Worm (Caenorhabditis elegans) whole organism, midembryonic: Measurements from ENCODE around the gene bgnt-1.2.
A peak's percentile ranks its signal among the peaks of the same experiment; 100 is the strongest.
"Not testable (repeated sequence)": the region's sequence is repeated elsewhere in the genome, so short reads cannot be mapped to it uniquely, and the experiment has no call there.

Experiments used
- T22C8.4 ChIP-seq: fragments of 200-800 bp; sonication (Bioruptor generic); IDR thresholded peaks from 2 replicates; pipeline ENCODE4 v1.3.6; 2022; ENCODE audit warnings: missing genetic modification characterization, missing compliant biosample characterization
- cog-1 ChIP-seq: sonication (generic microtip); optimal IDR thresholded peaks from 2 replicates; lab custom pipeline; 2016; ENCODE audit warnings: missing genetic modification characterization, missing compliant biosample characterization
- flt-1 ChIP-seq: fragments of 200-800 bp; sonication (Bioruptor generic); IDR thresholded peaks from 2 replicates; pipeline ENCODE4 v1.3.6; 2022; ENCODE audit warnings: missing genetic modification characterization, missing compliant biosample characterization
- klf-2 ChIP-seq: fragments of 200-800 bp; sonication (Bioruptor generic); conservative IDR thresholded peaks from 2 replicates; pipeline ENCODE4 v1.3.6; 2022; ENCODE audit warnings: missing genetic modification reagents, missing genetic modification characterization, missing compliant biosample characterization
- med-1 ChIP-seq: sonication (generic microtip); optimal IDR thresholded peaks from 2 replicates; lab custom pipeline; 2017; ENCODE audit warnings: missing genetic modification characterization, mild to moderate bottlenecking, missing compliant biosample characterization, antibody characterized with exemption, missing genetic modification reagents; ENCODE audit not compliant: insufficient read depth
- ref-1 ChIP-seq: fragments of 200-800 bp; sonication (Bioruptor generic); conservative IDR thresholded peaks from 2 replicates; pipeline ENCODE4 v1.3.6; 2022; ENCODE audit warnings: missing genetic modification reagents, missing genetic modification characterization, missing compliant biosample characterization
- tab-1 ChIP-seq: fragments of 200-800 bp; sonication (Bioruptor generic); IDR thresholded peaks from 2 replicates; pipeline ENCODE4 v1.3.6; 2022; ENCODE audit warnings: missing genetic modification characterization, missing compliant biosample characterization
- ztf-23 ChIP-seq: fragments of 200-800 bp; sonication (Bioruptor generic); IDR thresholded peaks from 2 replicates; pipeline ENCODE4 v1.3.6; 2022; ENCODE audit warnings: missing genetic modification reagents, missing genetic modification characterization, missing compliant biosample characterization
- ztf-29 ChIP-seq: fragments of 200-800 bp; sonication (Bioruptor generic); IDR thresholded peaks from 2 replicates; pipeline ENCODE4 v1.3.6; 2022; ENCODE audit warnings: missing genetic modification reagents, missing genetic modification characterization, missing compliant biosample characterization

The bgnt-1.2 gene

ce11 chrV:2103118-2103517 lies 15.4 kb downstream of the bgnt-1.2 start, which contains the start of gene F36F12.1:
Gene F36F12.1 (minus strand): TSS chrV:2103218.
- TF ChIP-seq ref-1 (GFP tag; lab: Robert Waterston, UW) (no peak), tab-1 (no peak), flt-1 (GFP tag; lab: Robert Waterston, UW) (no peak), med-1 (GFP tag; lab: Kevin White, UChicago) (no peak), T22C8.4 (no peak), ztf-29 (no peak), klf-2 (GFP tag; lab: Robert Waterston, UW) (no peak), ztf-23 (GFP tag; lab: Robert Waterston, UW) (no peak), cog-1 (tag; lab: Kevin White, UChicago) (no peak)

DNA sequence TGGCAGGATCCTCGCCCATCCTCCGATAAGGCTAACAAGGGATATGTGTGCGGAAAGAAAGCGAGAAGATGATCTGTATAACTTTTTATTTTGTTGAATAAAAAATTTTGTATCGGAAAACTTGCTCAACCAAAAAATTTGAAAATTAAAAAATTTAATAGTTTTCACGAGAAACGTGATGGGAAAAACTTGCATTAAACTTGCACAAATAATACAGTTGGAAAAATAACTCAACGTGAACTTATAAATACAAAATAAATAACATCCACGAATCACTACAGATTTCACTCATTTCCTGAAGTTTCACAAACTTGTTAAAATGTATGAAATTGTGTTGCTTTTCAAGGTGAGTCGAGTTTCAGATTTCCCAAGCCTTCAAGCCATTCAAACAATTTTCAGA lies 19.4 kb downstream of the bgnt-1.2 start, which contains the start of gene F36F12.7:
Gene F36F12.7 (plus strand): TSS at position 301 of the 400 bp plus-strand sequence.
- TF ChIP-seq tab-1 (no peak), flt-1 (GFP tag; lab: Robert Waterston, UW) (no peak), med-1 (GFP tag; lab: Kevin White, UChicago) (no peak), ref-1 (GFP tag; lab: Robert Waterston, UW) (no peak), ztf-23 (GFP tag; lab: Robert Waterston, UW) (no peak), klf-2 (GFP tag; lab: Robert Waterston, UW) (no peak), cog-1 (tag; lab: Kevin White, UChicago) (no peak), T22C8.4 (no peak), ztf-29 (no peak)

DNA sequence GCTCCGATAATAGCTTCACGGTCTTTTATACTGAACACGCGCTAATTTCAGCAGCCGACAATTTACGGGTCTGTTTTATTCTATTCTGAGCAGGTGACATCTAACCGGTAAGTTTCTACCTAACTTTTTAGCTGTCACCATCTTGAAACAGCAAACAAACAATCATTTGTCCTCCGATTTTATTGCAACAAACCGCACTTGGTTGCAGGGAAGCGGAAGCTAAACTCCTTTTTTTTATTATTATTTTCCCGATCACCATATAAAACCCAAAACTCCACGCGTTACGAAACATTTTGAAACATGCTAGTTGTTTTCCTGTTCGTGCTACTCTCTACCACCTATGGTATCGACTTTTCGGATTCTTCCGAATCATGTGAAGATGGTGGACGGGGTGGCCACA lies 20.8 kb downstream of the bgnt-1.2 start, which contains the start of gene clec-208:
Gene clec-208 (plus strand): TSS at position 301 of the 400 bp plus-strand sequence.
- TF ChIP-seq tab-1 (no peak), med-1 (GFP tag; lab: Kevin White, UChicago) (no peak), ref-1 (GFP tag; lab: Robert Waterston, UW) (no peak)

- TF ChIP-seq flt-1 (GFP tag; lab: Robert Waterston, UW) (no peak), ztf-29 (no peak), klf-2 (GFP tag; lab: Robert Waterston, UW) (no peak), med-1 (GFP tag; lab: Kevin White, UChicago) (no peak), ref-1 (GFP tag; lab: Robert Waterston, UW) (no peak), T22C8.4 (no peak), ztf-23 (GFP tag; lab: Robert Waterston, UW) (no peak)
Measured at ce11 chrV:2095772-2096171, 22.7 kb downstream of the bgnt-1.2 start, which contains the start of gene clec-207. Gene clec-207 (plus strand): TSS chrV:2096072.

ce11 chrV:2095204-2095603 lies 23.3 kb downstream of the bgnt-1.2 start, which contains the start of gene F36F12.2:
Gene F36F12.2 (minus strand): TSS chrV:2095304.
- TF ChIP-seq cog-1 (tag; lab: Kevin White, UChicago) (no peak), ref-1 (GFP tag; lab: Robert Waterston, UW) (no peak), ztf-29 (no peak), T22C8.4 (no peak), flt-1 (GFP tag; lab: Robert Waterston, UW) (no peak), ztf-23 (GFP tag; lab: Robert Waterston, UW) (no peak), klf-2 (GFP tag; lab: Robert Waterston, UW) (no peak), tab-1 (no peak), med-1 (GFP tag; lab: Kevin White, UChicago) (no peak)

- TF ChIP-seq ztf-23 (GFP tag; lab: Robert Waterston, UW); T22C8.4; cog-1 (tag; lab: Kevin White, UChicago): not testable (repeated sequence)
Measured at ce11 chrV:2090321-2090720, 28.2 kb downstream of the bgnt-1.2 start, which contains the start of gene ztf-28. Gene ztf-28 (plus strand): TSS chrV:2090669.

ce11 chrV:2085745-2086267 lies 32.7 kb downstream of the bgnt-1.2 start, which contains the start of gene F36F12.3:
Gene F36F12.3 (plus strand): TSS chrV:2085795.
- TF ChIP-seq cog-1 (tag; lab: Kevin White, UChicago); tab-1; T22C8.4: not testable (repeated sequence)

ce11 chrV:2083869-2084268 lies 34.6 kb downstream of the bgnt-1.2 start:
- no peak for TF ChIP-seq ztf-23 (GFP tag; lab: Robert Waterston, UW)
- 0 out of 2 replicates have a peak, but pooled peaks have one; percentile 10 for TF ChIP-seq klf-2 (GFP tag; lab: Robert Waterston, UW)
- TF ChIP-seq ref-1 (GFP tag; lab: Robert Waterston, UW), result no peak

ce11 chrV:2081894-2082293 lies 36.6 kb downstream of the bgnt-1.2 start:
- TF ChIP-seq T22C8.4 (no peak), ztf-23 (GFP tag; lab: Robert Waterston, UW) (no peak), cog-1 (tag; lab: Kevin White, UChicago) (no peak), ztf-29 (no peak), flt-1 (GFP tag; lab: Robert Waterston, UW) (no peak), ref-1 (GFP tag; lab: Robert Waterston, UW) (no peak), med-1 (GFP tag; lab: Kevin White, UChicago) (no peak), tab-1 (no peak), klf-2 (GFP tag; lab: Robert Waterston, UW) (no peak)

- TF ChIP-seq tab-1 (no peak), T22C8.4 (no peak), klf-2 (GFP tag; lab: Robert Waterston, UW) (no peak)
Measured at ce11 chrV:2081269-2081668, 37.2 kb downstream of the bgnt-1.2 start.
